Fruit fly (Drosophila melanogaster) whole organism, prepupa: ENCODE results near the gene CG15876.

Experiments used
- Blimp-1 ChIP-seq: fragments of 200-800 bp; sonication (Bioruptor generic); optimal IDR thresholded peaks from 3 replicates; lab custom pipeline; 2017; ENCODE audit warnings: missing biosample characterization, missing genetic modification characterization, mild to moderate bottlenecking, moderate library complexity, missing genetic modification reagents
- CG10669 ChIP-seq: fragments of 200-800 bp; sonication (Bioruptor generic); optimal IDR thresholded peaks from 3 replicates; lab custom pipeline; 2018; ENCODE audit warnings: missing biosample characterization, mild to moderate bottlenecking, missing genetic modification characterization, moderate library complexity
- CG1621 ChIP-seq: fragments of 200-800 bp; sonication (Bioruptor generic); optimal IDR thresholded peaks from 3 replicates; lab custom pipeline; 2018; ENCODE audit warnings: missing biosample characterization, mild to moderate bottlenecking, missing genetic modification characterization
- CG31627 ChIP-seq: fragments of 200-800 bp; sonication (Bioruptor generic); optimal IDR thresholded peaks from 3 replicates; lab custom pipeline; 2016; ENCODE audit warnings: missing biosample characterization, missing genetic modification characterization
- CG8632 ChIP-seq: fragments of 200-800 bp; sonication (Bioruptor generic); optimal IDR thresholded peaks from 3 replicates; lab custom pipeline; 2016; ENCODE audit warnings: missing biosample characterization, missing genetic modification characterization
- CG9139 ChIP-seq: fragments of 200-800 bp; sonication (Bioruptor generic); optimal IDR thresholded peaks from 3 replicates; lab custom pipeline; 2017; ENCODE audit warnings: missing biosample characterization, mild to moderate bottlenecking, missing genetic modification characterization
- Hr39 ChIP-seq: fragments of 200-800 bp; sonication (Bioruptor generic); optimal IDR thresholded peaks from 2 replicates; lab custom pipeline; 2016; ENCODE audit warnings: missing biosample characterization, missing genetic modification characterization
- Sox15 ChIP-seq: fragments of 200-800 bp; sonication (Bioruptor generic); optimal IDR thresholded peaks from 3 replicates; lab custom pipeline; 2016; ENCODE audit warnings: missing biosample characterization, missing genetic modification characterization
- esn ChIP-seq: fragments of 200-800 bp; sonication (Bioruptor generic); optimal IDR thresholded peaks from 2 replicates; lab custom pipeline; 2016; ENCODE audit warnings: missing biosample characterization, mild to moderate bottlenecking, missing genetic modification characterization, moderate library complexity
- lz ChIP-seq: fragments of 200-800 bp; sonication (Bioruptor generic); optimal IDR thresholded peaks from 3 replicates; lab custom pipeline; 2016; ENCODE audit warnings: missing biosample characterization, missing genetic modification characterization

DNA sequence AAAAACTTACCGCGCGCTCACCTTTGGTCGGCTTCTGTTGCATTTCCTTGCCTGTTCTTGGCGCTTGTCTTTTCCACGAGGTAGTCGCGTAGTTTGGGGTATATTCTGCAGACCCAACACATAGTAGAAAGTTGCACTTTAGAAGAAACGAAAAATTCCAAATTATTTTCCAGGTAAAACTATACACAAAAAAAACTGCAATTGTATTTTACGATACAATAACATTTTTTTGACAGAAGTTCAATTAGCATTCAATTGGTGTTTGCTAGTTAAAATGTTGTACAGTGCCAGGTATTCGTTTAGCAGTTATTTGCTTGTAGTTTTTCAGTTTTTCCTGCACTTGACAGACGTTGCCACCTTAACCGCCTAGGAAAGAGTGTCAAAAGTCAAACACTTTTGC, 13.9 kb upstream of the CG15876 start:
- TF ChIP-seq Sox15 (GFP tag; lab: Kevin White, UChicago) (no peak), Blimp-1 (GFP tag; lab: Kevin White, UChicago) (no peak), lz (GFP tag; lab: Kevin White, UChicago) (no peak), CG9139 (GFP tag; lab: Kevin White, UChicago) (no peak), esn (GFP tag; lab: Kevin White, UChicago) (no peak), CG8632 (GFP tag; lab: Kevin White, UChicago) (no peak), CG1621 (tag; lab: Kevin White, UChicago) (no peak), CG31627 (GFP tag; lab: Kevin White, UChicago) (no peak), Hr39 (GFP tag; lab: Kevin White, UChicago) (no peak), CG10669 (GFP tag; lab: Kevin White, UChicago) (no peak)
